Worm (Caenorhabditis elegans) whole organism, L2 larva: Measurements from ENCODE around the gene clec-3.

ENCODE experiments used
- R02D3.7 ChIP-seq: fragments of 150-350 bp; optimal IDR thresholded peaks from 2 replicates; lab custom pipeline; 2014; ENCODE audit warnings: missing biosample characterization, missing genetic modification characterization
- Y55F3AM.14 ChIP-seq: fragments of 200-800 bp; sonication (Bioruptor generic); optimal IDR thresholded peaks from 2 replicates; lab custom pipeline; 2018; ENCODE audit warnings: mild to moderate bottlenecking, missing genetic modification characterization, missing compliant biosample characterization
- aly-2 ChIP-seq: fragments of 150-350 bp; optimal IDR thresholded peaks from 2 replicates; lab custom pipeline; 2014; ENCODE audit warnings: missing biosample characterization, missing genetic modification characterization
- ama-1 ChIP-seq: fragments of 150-350 bp; optimal IDR thresholded peaks from 2 replicates; lab custom pipeline; 2018; ENCODE audit warnings: inconsistent platforms
- crh-2 ChIP-seq: sonication (generic microtip); optimal IDR thresholded peaks from 2 replicates; lab custom pipeline; 2017; ENCODE audit warnings: missing biosample characterization, missing genetic modification characterization
- egl-27 ChIP-seq: sonication (generic microtip); optimal IDR thresholded peaks from 3 replicates; lab custom pipeline; 2017; ENCODE audit warnings: missing biosample characterization, missing genetic modification reagents, missing genetic modification characterization
- elt-1 ChIP-seq: fragments of 150-350 bp; optimal IDR thresholded peaks from 2 replicates; lab custom pipeline; 2014; ENCODE audit warnings: missing biosample characterization, missing genetic modification characterization
- elt-3 ChIP-seq: sonication (generic microtip); optimal IDR thresholded peaks from 2 replicates; lab custom pipeline; 2017; ENCODE audit warnings: missing biosample characterization, missing genetic modification characterization
- sem-4 ChIP-seq: fragments of 150-350 bp; optimal IDR thresholded peaks from 2 replicates; lab custom pipeline; 2014; ENCODE audit warnings: missing biosample characterization, missing genetic modification reagents, missing genetic modification characterization
- unc-39 ChIP-seq: fragments of 150-350 bp; optimal IDR thresholded peaks from 2 replicates; lab custom pipeline; 2014; ENCODE audit warnings: missing biosample characterization, missing genetic modification characterization
- unc-62 ChIP-seq: fragments of 150-350 bp; optimal IDR thresholded peaks from 2 replicates; lab custom pipeline; 2014; ENCODE audit warnings: missing biosample characterization, missing genetic modification reagents, missing genetic modification characterization

DNA sequence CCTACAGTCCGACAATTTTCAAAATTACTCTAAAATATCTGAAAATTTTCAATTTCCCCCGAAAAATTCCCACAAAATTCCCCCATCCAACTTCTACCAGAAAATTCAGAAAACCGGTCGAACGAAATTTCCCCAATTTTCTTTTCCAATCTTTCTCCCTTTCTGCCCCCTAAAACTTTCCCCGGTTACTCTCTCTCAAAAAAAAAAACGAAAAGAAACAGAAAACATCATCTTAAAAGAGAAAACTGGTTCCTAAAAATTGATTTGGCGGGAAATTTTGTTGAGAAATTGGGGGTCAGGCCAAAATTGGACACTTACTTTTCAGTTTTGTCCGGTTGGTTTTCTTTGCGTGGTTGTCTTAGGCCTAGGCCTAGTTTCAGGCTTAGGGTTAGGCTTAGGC lies 42.1 kb downstream of the clec-3 start:
- no peak for TF ChIP-seq ama-1
- no peak for TF ChIP-seq sem-4 (tag; lab: Kevin White, UChicago)
- TF ChIP-seq Y55F3AM.14 (GFP tag; lab: Kevin White, UChicago) = no peak
- no peak for TF ChIP-seq elt-3 (tag; lab: Kevin White, UChicago)
- no peak for TF ChIP-seq crh-2 (tag; lab: Kevin White, UChicago)
- no peak for TF ChIP-seq unc-39 (tag; lab: Kevin White, UChicago)
- no peak for TF ChIP-seq egl-27
- no peak for TF ChIP-seq unc-62 (GFP tag; lab: Kevin White, UChicago)
- TF ChIP-seq aly-2 (tag; lab: Kevin White, UChicago) = no peak
- no peak for TF ChIP-seq elt-1
- no peak for TF ChIP-seq R02D3.7 (tag; lab: Kevin White, UChicago)
